Worm (Caenorhabditis elegans): ENCODE data around the gene nrx-1.

- no peak for TF ChIP-seq nhr-237 (tag; optimal IDR thresholded peaks at IDR 0.05)
- TF ChIP-seq unc-62 (GFP tag; optimal IDR thresholded peaks at IDR 0.05): no peak
- no peak for TF ChIP-seq ztf-4 (tag; optimal IDR thresholded peaks at IDR 0.05)
- no peak for TF ChIP-seq unc-39 (tag; optimal IDR thresholded peaks at IDR 0.05)
- TF ChIP-seq lin-39 (tag; optimal IDR thresholded peaks at IDR 0.05): no peak
- TF ChIP-seq snpc-4 (tag; optimal IDR thresholded peaks at IDR 0.05): no peak
- no peak for TF ChIP-seq mdl-1 (tag; optimal IDR thresholded peaks at IDR 0.05)
These were observed 22.8 kb upstream of the nrx-1 start for ce11 chrV:10802060-10802459.
